Worm (Caenorhabditis elegans) whole organism, L1 larva: Measurements from ENCODE around the gene srj-52.

ENCODE experiments used
- C16A3.4 ChIP-seq: fragments of 150-350 bp; optimal IDR thresholded peaks from 2 replicates; lab custom pipeline; 2014; ENCODE audit warnings: missing biosample characterization, missing genetic modification characterization
- C34B4.2 ChIP-seq: sonication (generic microtip); optimal IDR thresholded peaks from 2 replicates; lab custom pipeline; 2017; ENCODE audit warnings: mild to moderate bottlenecking, missing genetic modification characterization, missing compliant biosample characterization
- F16B12.6 ChIP-seq: fragments of 150-350 bp; optimal IDR thresholded peaks from 2 replicates; lab custom pipeline; 2014; ENCODE audit warnings: missing biosample characterization, missing genetic modification characterization
- alr-1 ChIP-seq: fragments of 200-800 bp; sonication (Bioruptor generic); optimal IDR thresholded peaks from 2 replicates; lab custom pipeline; 2018; ENCODE audit warnings: borderline replicate concordance, mild to moderate bottlenecking, missing genetic modification characterization, missing compliant biosample characterization
- aly-2 ChIP-seq: fragments of 150-350 bp; optimal IDR thresholded peaks from 2 replicates; lab custom pipeline; 2014; ENCODE audit warnings: missing biosample characterization, missing genetic modification characterization
- ama-1 ChIP-seq: fragments of 150-350 bp; optimal IDR thresholded peaks from 2 replicates; lab custom pipeline; 2014
- blmp-1 ChIP-seq: fragments of 150-350 bp; optimal IDR thresholded peaks from 2 replicates; lab custom pipeline; 2014; ENCODE audit warnings: missing biosample characterization, missing genetic modification characterization
- ceh-8 ChIP-seq: fragments of 200-800 bp; sonication (Bioruptor generic); optimal IDR thresholded peaks from 2 replicates; lab custom pipeline; 2018; ENCODE audit warnings: mild to moderate bottlenecking, missing genetic modification characterization, moderate library complexity, missing compliant biosample characterization
- dpl-1 ChIP-seq, 3 experiments: fragments of 150-350 bp in 2 of 3; sonication (generic microtip) in 1 of 3; optimal IDR thresholded peaks; 2 replicates each; lab custom pipeline; 2014 to 2017; ENCODE audit warnings: missing biosample characterization in 3 of 3, missing genetic modification characterization in 3 of 3, missing genetic modification reagents in 3 of 3
- efl-1 ChIP-seq, 4 experiments: fragments of 150-350 bp; optimal IDR thresholded peaks in 3 of 4; peaks in 1 of 4; 1 replicate in 1 of 4; 2 replicates in 3 of 4; lab custom pipeline; 2014; ENCODE audit warnings: missing biosample characterization in 2 of 4, missing genetic modification characterization in 2 of 4, missing genetic modification reagents in 2 of 4
- efl-3 ChIP-seq: fragments of 200-800 bp; sonication (Bioruptor generic); optimal IDR thresholded peaks from 2 replicates; lab custom pipeline; 2018; ENCODE audit warnings: mild to moderate bottlenecking, missing genetic modification characterization, missing compliant biosample characterization
- egl-27 ChIP-seq, 2 experiments: fragments of 150-350 bp in 1 of 2; sonication (generic microtip); optimal IDR thresholded peaks; 3 replicates each; lab custom pipeline; 2017 to 2018; ENCODE audit warnings: missing biosample characterization in 2 of 2, missing genetic modification characterization in 2 of 2, missing genetic modification reagents in 2 of 2
- ets-5 ChIP-seq: fragments of 200-800 bp; sonication (Bioruptor generic); IDR thresholded peaks from 2 replicates; pipeline ENCODE4 v1.3.6; 2022; ENCODE audit warnings: missing genetic modification characterization, missing compliant biosample characterization
- fkh-10 ChIP-seq: sonication (generic microtip); optimal IDR thresholded peaks from 2 replicates; lab custom pipeline; 2017; ENCODE audit warnings: missing biosample characterization, missing genetic modification reagents, missing genetic modification characterization
- fkh-8 ChIP-seq: sonication (generic microtip); optimal IDR thresholded peaks from 2 replicates; lab custom pipeline; 2016; ENCODE audit warnings: mild to moderate bottlenecking, missing genetic modification characterization, missing compliant biosample characterization
- fos-1 ChIP-seq: fragments of 150-350 bp; optimal IDR thresholded peaks from 2 replicates; lab custom pipeline; 2014; ENCODE audit warnings: missing biosample characterization, missing genetic modification characterization
- hlh-17 ChIP-seq: fragments of 200-800 bp; sonication (Bioruptor generic); optimal IDR thresholded peaks from 2 replicates; lab custom pipeline; 2018; ENCODE audit warnings: missing genetic modification characterization, mild to moderate bottlenecking, missing compliant biosample characterization, moderate library complexity, borderline replicate concordance
- hlh-4 ChIP-seq: sonication (generic microtip); optimal IDR thresholded peaks from 2 replicates; lab custom pipeline; 2016; ENCODE audit warnings: mild to moderate bottlenecking, missing genetic modification characterization, missing compliant biosample characterization
- isw-1 ChIP-seq: fragments of 200-800 bp; sonication (Bioruptor generic); IDR thresholded peaks from 2 replicates; pipeline ENCODE4 v1.3.6; 2022; ENCODE audit warnings: missing genetic modification characterization, missing compliant biosample characterization
- jun-1 ChIP-seq: fragments of 150-350 bp; optimal IDR thresholded peaks from 2 replicates; lab custom pipeline; 2014; ENCODE audit warnings: missing biosample characterization, missing genetic modification reagents, missing genetic modification characterization
- lin-13 ChIP-seq: fragments of 150-350 bp; optimal IDR thresholded peaks from 2 replicates; lab custom pipeline; 2014; ENCODE audit warnings: missing biosample characterization, missing genetic modification reagents, missing genetic modification characterization
- lin-14 ChIP-seq: fragments of 200-800 bp; sonication (Bioruptor generic); optimal IDR thresholded peaks from 2 replicates; lab custom pipeline; 2018; ENCODE audit warnings: mild to moderate bottlenecking, missing genetic modification characterization, moderate library complexity, missing compliant biosample characterization
- lin-35 ChIP-seq, 2 experiments: fragments of 150-350 bp; optimal IDR thresholded peaks; 2 replicates each; lab custom pipeline; 2014; ENCODE audit warnings: missing biosample characterization in 2 of 2, missing genetic modification characterization in 2 of 2, missing genetic modification reagents in 2 of 2
- lin-39 ChIP-seq: fragments of 150-350 bp; optimal IDR thresholded peaks from 2 replicates; lab custom pipeline; 2014; ENCODE audit warnings: missing biosample characterization, missing genetic modification reagents, missing genetic modification characterization
- lir-3 ChIP-seq: sonication (generic microtip); optimal IDR thresholded peaks from 2 replicates; lab custom pipeline; 2016; ENCODE audit warnings: mild to moderate bottlenecking, missing genetic modification characterization, moderate library complexity, missing compliant biosample characterization; ENCODE audit not compliant: poor library complexity
- mef-2 ChIP-seq: fragments of 150-350 bp; optimal IDR thresholded peaks from 2 replicates; lab custom pipeline; 2014; ENCODE audit warnings: missing biosample characterization, missing genetic modification characterization
- mep-1 ChIP-seq: fragments of 150-350 bp; optimal IDR thresholded peaks from 2 replicates; lab custom pipeline; 2014; ENCODE audit warnings: missing biosample characterization, missing genetic modification characterization
- nhr-12 ChIP-seq: sonication (generic microtip); optimal IDR thresholded peaks from 2 replicates; lab custom pipeline; 2017; ENCODE audit warnings: missing biosample characterization, missing genetic modification characterization
- nhr-19 ChIP-seq: fragments of 200-800 bp; sonication (Bioruptor generic); conservative IDR thresholded peaks from 2 replicates; pipeline ENCODE4 v1.3.6; 2022; ENCODE audit warnings: missing genetic modification characterization, missing compliant biosample characterization
- nhr-20 ChIP-seq: sonication (generic microtip); optimal IDR thresholded peaks from 2 replicates; lab custom pipeline; 2016; ENCODE audit warnings: mild to moderate bottlenecking, missing genetic modification characterization, missing compliant biosample characterization
- nhr-237 ChIP-seq: fragments of 150-350 bp; optimal IDR thresholded peaks from 2 replicates; lab custom pipeline; 2014; ENCODE audit warnings: missing biosample characterization, missing genetic modification characterization
- nhr-28 ChIP-seq: fragments of 150-350 bp; optimal IDR thresholded peaks from 2 replicates; lab custom pipeline; 2014; ENCODE audit warnings: missing biosample characterization, missing genetic modification characterization
- nhr-47 ChIP-seq: sonication (generic microtip); optimal IDR thresholded peaks from 2 replicates; lab custom pipeline; 2016; ENCODE audit warnings: mild to moderate bottlenecking, missing genetic modification characterization, moderate library complexity, missing compliant biosample characterization
- nhr-71 ChIP-seq: sonication (generic microtip); optimal IDR thresholded peaks from 2 replicates; lab custom pipeline; 2016; ENCODE audit warnings: mild to moderate bottlenecking, missing genetic modification characterization, moderate library complexity, missing compliant biosample characterization
- nhr-77 ChIP-seq: fragments of 150-350 bp; optimal IDR thresholded peaks from 2 replicates; lab custom pipeline; 2014; ENCODE audit warnings: missing biosample characterization, missing genetic modification characterization
- nhr-84 ChIP-seq: sonication (generic microtip); optimal IDR thresholded peaks from 2 replicates; lab custom pipeline; 2017; ENCODE audit warnings: missing biosample characterization, missing genetic modification characterization
- nhr-90 ChIP-seq: sonication (generic microtip); optimal IDR thresholded peaks from 2 replicates; lab custom pipeline; 2016; ENCODE audit warnings: mild to moderate bottlenecking, missing genetic modification characterization, missing compliant biosample characterization; ENCODE audit not compliant: poor library complexity
- pag-3 ChIP-seq: sonication (generic microtip); optimal IDR thresholded peaks from 2 replicates; lab custom pipeline; 2017; ENCODE audit warnings: missing genetic modification characterization, mild to moderate bottlenecking, missing compliant biosample characterization, antibody characterized with exemption, borderline replicate concordance; ENCODE audit not compliant: insufficient read depth
- pqm-1 ChIP-seq: sonication (generic microtip); optimal IDR thresholded peaks from 3 replicates; lab custom pipeline; 2017; ENCODE audit warnings: missing biosample characterization, missing genetic modification characterization
- rnt-1 ChIP-seq: sonication (generic microtip); optimal IDR thresholded peaks from 2 replicates; lab custom pipeline; 2016; ENCODE audit warnings: mild to moderate bottlenecking, missing genetic modification characterization, moderate library complexity, missing compliant biosample characterization
- snu-23 ChIP-seq: sonication (generic microtip); optimal IDR thresholded peaks from 2 replicates; lab custom pipeline; 2016; ENCODE audit warnings: missing genetic modification characterization, missing compliant biosample characterization
- sox-4 ChIP-seq: sonication (generic microtip); optimal IDR thresholded peaks from 2 replicates; lab custom pipeline; 2016; ENCODE audit warnings: missing genetic modification characterization, missing compliant biosample characterization
- sup-37 ChIP-seq: fragments of 200-800 bp; sonication (Bioruptor generic); optimal IDR thresholded peaks from 2 replicates; lab custom pipeline; 2018; ENCODE audit warnings: mild to moderate bottlenecking, missing genetic modification characterization, missing compliant biosample characterization
- swsn-7 ChIP-seq: sonication (generic microtip); optimal IDR thresholded peaks from 2 replicates; lab custom pipeline; 2016; ENCODE audit warnings: missing genetic modification characterization, missing compliant biosample characterization
- tlp-1 ChIP-seq: fragments of 150-350 bp; optimal IDR thresholded peaks from 2 replicates; lab custom pipeline; 2014; ENCODE audit warnings: missing biosample characterization, missing genetic modification characterization
- unc-30 ChIP-seq: sonication (generic microtip); optimal IDR thresholded peaks from 2 replicates; lab custom pipeline; 2017; ENCODE audit warnings: missing biosample characterization, missing genetic modification characterization
- unc-86 ChIP-seq: sonication (generic microtip); optimal IDR thresholded peaks from 2 replicates; lab custom pipeline; 2016; ENCODE audit warnings: missing genetic modification characterization, missing compliant biosample characterization
- unc-98 ChIP-seq: fragments of 200-800 bp; sonication (Bioruptor generic); IDR thresholded peaks from 2 replicates; pipeline ENCODE4 v1.3.6; 2022; ENCODE audit warnings: missing genetic modification characterization, missing compliant biosample characterization
- xbp-1 ChIP-seq: sonication (generic microtip); optimal IDR thresholded peaks from 2 replicates; lab custom pipeline; 2016; ENCODE audit warnings: missing genetic modification characterization, missing compliant biosample characterization
- zag-1 ChIP-seq: fragments of 150-350 bp; optimal IDR thresholded peaks from 2 replicates; lab custom pipeline; 2014; ENCODE audit warnings: missing biosample characterization, missing genetic modification characterization
- zip-4 ChIP-seq: fragments of 200-800 bp; sonication (Bioruptor generic); optimal IDR thresholded peaks from 2 replicates; lab custom pipeline; 2018; ENCODE audit warnings: mild to moderate bottlenecking, missing genetic modification characterization, moderate library complexity, missing compliant biosample characterization
- ztf-11 ChIP-seq, 2 experiments: sonication (generic microtip); optimal IDR thresholded peaks; 2 replicates each; lab custom pipeline; 2016 to 2017; ENCODE audit warnings: missing genetic modification characterization in 2 of 2, missing biosample characterization in 1 of 2, missing compliant biosample characterization in 1 of 2
- ztf-4 ChIP-seq: fragments of 150-350 bp; optimal IDR thresholded peaks from 2 replicates; lab custom pipeline; 2014; ENCODE audit warnings: missing biosample characterization, missing genetic modification characterization

The srj-52 gene

DNA sequence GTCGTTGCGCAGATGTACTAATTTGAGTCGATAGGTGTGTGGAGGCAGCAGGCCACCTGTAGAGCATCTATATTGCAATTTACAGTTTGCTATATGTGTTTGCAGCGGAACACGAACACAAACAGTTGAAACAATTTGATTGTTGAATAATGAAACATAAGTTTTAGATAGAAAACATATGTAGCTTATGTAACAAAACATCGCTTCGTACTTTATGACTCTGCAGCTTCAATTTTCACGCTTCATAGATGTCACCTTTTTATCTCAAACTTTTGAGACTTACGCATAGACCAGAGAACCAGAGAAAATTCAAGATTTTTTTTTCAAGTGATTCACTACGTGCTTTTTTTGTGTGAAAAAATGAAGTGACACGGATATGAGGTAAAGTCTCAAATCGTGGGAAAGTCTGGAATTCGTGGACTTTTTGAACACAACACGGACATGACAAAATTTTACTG is 28.1 kb upstream of the srj-52 start, which contains the start of gene fbxb-72 (continued):
- peak; percentile 59 for TF ChIP-seq nhr-84
- TF ChIP-seq sup-37 (GFP tag; lab: Kevin White, UChicago): peak; percentile 55
- TF ChIP-seq nhr-28 (tag; lab: Kevin White, UChicago): no peak
- TF ChIP-seq nhr-90 (tag; lab: Kevin White, UChicago): peak; percentile 76
- TF ChIP-seq ztf-4 (tag; lab: Kevin White, UChicago): peak; percentile 85
- TF ChIP-seq tlp-1: no peak
- TF ChIP-seq swsn-7 (tag; lab: Kevin White, UChicago): peak; percentile 7
- TF ChIP-seq fos-1: no peak
- peak; percentile 100 for TF ChIP-seq aly-2 (tag; lab: Kevin White, UChicago)
- no peak for TF ChIP-seq nhr-77 (tag; lab: Kevin White, UChicago)
- peak; percentile 71 for TF ChIP-seq lin-14
- no peak for TF ChIP-seq F16B12.6 (tag; lab: Kevin White, UChicago)
- TF ChIP-seq nhr-237 (tag; lab: Kevin White, UChicago): no peak
- TF ChIP-seq fkh-8 (tag; lab: Kevin White, UChicago): peak; percentile 46
- peak; percentile 37 for TF ChIP-seq lin-39 (tag; lab: Kevin White, UChicago)
- peak in 1 of 2 experiments; percentile 85 for TF ChIP-seq lin-35 (GFP tag; optimal IDR thresholded peaks at IDR 0.05; lab: Kevin White, UChicago)
- TF ChIP-seq egl-27 (tag; optimal IDR thresholded peaks at IDR 0.05; lab: Kevin White, UChicago): no peak
- TF ChIP-seq zip-4 (GFP tag; lab: Kevin White, UChicago): peak; percentile 23
- peak; percentile 70 for TF ChIP-seq nhr-19 (GFP tag; lab: Robert Waterston, UW)
- no peak for TF ChIP-seq xbp-1 (tag; lab: Kevin White, UChicago)
- no peak for TF ChIP-seq fkh-10 (GFP tag; lab: Kevin White, UChicago)
- TF ChIP-seq C34B4.2 (tag; lab: Kevin White, UChicago): no peak
- TF ChIP-seq nhr-71 (tag; lab: Kevin White, UChicago): peak; percentile 84
- TF ChIP-seq ztf-11 (tag; optimal IDR thresholded peaks at IDR 0.05; lab: Kevin White, UChicago): peak in 1 of 2 experiments; percentile 5
- no peak for TF ChIP-seq pqm-1 (tag; lab: Kevin White, UChicago)
- peak; percentile 92 for TF ChIP-seq C16A3.4 (tag; lab: Kevin White, UChicago)
- TF ChIP-seq mep-1 (tag; lab: Kevin White, UChicago): no peak
- peak; percentile 47 for TF ChIP-seq lir-3
- TF ChIP-seq nhr-47 (tag; lab: Kevin White, UChicago): peak; percentile 68
- TF ChIP-seq nhr-20 (tag; lab: Kevin White, UChicago): peak; percentile 51
- TF ChIP-seq sox-4 (tag; lab: Kevin White, UChicago): no peak
- TF ChIP-seq efl-3 (GFP tag; lab: Kevin White, UChicago): no peak
- no peak for TF ChIP-seq mef-2
- TF ChIP-seq ama-1: peak; percentile 89
- TF ChIP-seq pag-3 (tag; lab: Kevin White, UChicago): no peak
- TF ChIP-seq unc-86: no peak
- TF ChIP-seq zag-1 (tag; lab: Kevin White, UChicago): no peak
- TF ChIP-seq unc-30 (tag; lab: Kevin White, UChicago): no peak
- TF ChIP-seq alr-1 (tag; lab: Kevin White, UChicago): no peak
- TF ChIP-seq lin-13 (GFP tag; lab: Kevin White, UChicago): no peak
- no peak for TF ChIP-seq nhr-12 (tag; lab: Kevin White, UChicago)
- peak; percentile 48 for TF ChIP-seq jun-1 (tag; lab: Kevin White, UChicago)
- no peak for TF ChIP-seq ceh-8
- TF ChIP-seq efl-1 (optimal IDR thresholded peaks at IDR 0.05; lab: Kevin White, UChicago): peak; percentile 37 to 38
- TF ChIP-seq efl-1 (GFP tag; optimal IDR thresholded peaks at IDR 0.05 in 1 of 2; lab: Kevin White, UChicago): peak in 1 of 2 experiments; percentile 95
- no peak for TF ChIP-seq isw-1
- TF ChIP-seq unc-98 (GFP tag; lab: Robert Waterston, UW): no peak
- no peak for TF ChIP-seq hlh-4 (tag; lab: Kevin White, UChicago)
- peak; percentile 53 for TF ChIP-seq rnt-1 (tag; lab: Kevin White, UChicago)
- TF ChIP-seq blmp-1: no peak
- TF ChIP-seq snu-23 (GFP tag; lab: Kevin White, UChicago): peak; percentile 78
- TF ChIP-seq hlh-17 (GFP tag; lab: Kevin White, UChicago): no peak
- TF ChIP-seq dpl-1 (GFP tag; optimal IDR thresholded peaks at IDR 0.05; lab: Kevin White, UChicago): no peak
- TF ChIP-seq ets-5: no peak
